Fruit fly (Drosophila melanogaster): ENCODE measurements around the gene CG13733.
A peak's percentile ranks its signal among the peaks of the same experiment; 100 is the strongest.

The CG13733 gene

dm6 chr3L:17485280-17485792 is 6.6 kb upstream of the CG13733 start:
- TF ChIP-seq CG6654 (GFP tag; optimal IDR thresholded peaks at IDR 0.05) (peak; percentile 59), NFAT (GFP tag; IDR thresholded peaks at IDR 0.05) (no peak), Nf-YC (tag; optimal IDR thresholded peaks at IDR 0.05) (no peak), dm (GFP tag; optimal IDR thresholded peaks at IDR 0.05) (no peak), exex (tag; optimal IDR thresholded peaks at IDR 0.05) (peak; percentile 2), ase (GFP tag; IDR thresholded peaks at IDR 0.05) (no peak), CG14667 (GFP tag; IDR thresholded peaks at IDR 0.05) (peak; percentile 31; the same call in 1 of the 2 replicates), Fer1 (GFP tag; optimal IDR thresholded peaks at IDR 0.05) (peak; percentile 47), so (GFP tag; IDR thresholded peaks at IDR 0.05) (no peak; the same call in 2 of the 3 replicates), CG14965 (GFP tag; optimal IDR thresholded peaks at IDR 0.05; ENCODE audit: borderline replicate concordance) (peak; percentile 53), ems (GFP tag; optimal IDR thresholded peaks at IDR 0.05) (no peak), CG12071 (GFP tag; optimal IDR thresholded peaks at IDR 0.05) (peak; percentile 89), CG11085 (GFP tag; IDR thresholded peaks at IDR 0.05) (no peak), pum (GFP tag; optimal IDR thresholded peaks at IDR 0.05) (peak; percentile 42), Hmr (GFP tag; optimal IDR thresholded peaks at IDR 0.05) (no peak), btn (GFP tag; optimal IDR thresholded peaks at IDR 0.05) (peak; percentile 43), en (GFP tag; optimal IDR thresholded peaks at IDR 0.05) (peak; percentile 48), HLH4C (GFP tag; IDR thresholded peaks at IDR 0.05; ENCODE audit: partially characterized antibody) (no peak), CG17361 (GFP tag; IDR thresholded peaks at IDR 0.05) (peak; percentile 72), YL-1 (GFP tag; optimal IDR thresholded peaks at IDR 0.05) (peak; percentile 73), Dip3 (GFP tag; optimal IDR thresholded peaks at IDR 0.05) (no peak), p53 (GFP tag; optimal IDR thresholded peaks at IDR 0.05) (peak; percentile 30), CG33213 (GFP tag; optimal IDR thresholded peaks at IDR 0.05) (peak; percentile 68), vvl (GFP tag; IDR thresholded peaks at IDR 0.05) (peak; percentile 66), Kr (GFP tag; optimal IDR thresholded peaks at IDR 0.05) (peak; percentile 89), kah (GFP tag; optimal IDR thresholded peaks at IDR 0.05) (peak; percentile 78), Nf-YA (GFP tag; IDR thresholded peaks at IDR 0.05) (peak; percentile 58; the same call in 1 of the 2 replicates), CG8089 (GFP tag; optimal IDR thresholded peaks at IDR 0.05) (peak; percentile 73), CG12391 (tag; optimal IDR thresholded peaks at IDR 0.05) (peak; percentile 63), CG30403 (GFP tag; optimal IDR thresholded peaks at IDR 0.05) (no peak), Blimp-1 (GFP tag; optimal IDR thresholded peaks at IDR 0.05) (peak; percentile 87), CG1647 (GFP tag; optimal IDR thresholded peaks at IDR 0.05) (peak; percentile 11), CG10147 (GFP tag; optimal IDR thresholded peaks at IDR 0.05) (no peak), HmgD (GFP tag; optimal IDR thresholded peaks at IDR 0.05) (peak; percentile 21), zfh1 (GFP tag; IDR thresholded peaks at IDR 0.05) (peak; percentile 81), pan (optimal IDR thresholded peaks at IDR 0.05) (no peak), pan (GFP tag; optimal IDR thresholded peaks at IDR 0.05 in 1 of 2, IDR thresholded peaks at IDR 0.05 in 1 of 2) (peak in 1 of 2 experiments; percentile 26), CG17186 (GFP tag; optimal IDR thresholded peaks at IDR 0.05) (peak; percentile 88), Abd-B (GFP tag; optimal IDR thresholded peaks at IDR 0.05) (no peak), CG12236 (GFP tag; optimal IDR thresholded peaks at IDR 0.05) (peak; percentile 86), Awh (GFP tag; IDR thresholded peaks at IDR 0.05) (peak; percentile 86), Ets65A (GFP tag) (peak; percentile 80), hb (GFP tag; IDR thresholded peaks at IDR 0.05; ENCODE audit: partially characterized antibody) (no peak), org-1 (GFP tag; optimal IDR thresholded peaks at IDR 0.05) (peak; percentile 86), CG13894 (tag; optimal IDR thresholded peaks at IDR 0.05) (no peak), lab (GFP tag; optimal IDR thresholded peaks at IDR 0.05) (peak; percentile 84), corto (GFP tag; optimal IDR thresholded peaks at IDR 0.05) (no peak), ara (GFP tag; IDR thresholded peaks at IDR 0.05) (peak; percentile 79), vnd (GFP tag; IDR thresholded peaks at IDR 0.05; ENCODE audit: partially characterized antibody) (no peak), Ada2b (GFP tag; IDR thresholded peaks at IDR 0.05) (no peak), CG17359 (tag; optimal IDR thresholded peaks at IDR 0.05) (peak; percentile 86)
